Worm (Caenorhabditis elegans) whole organism, L3 larva: Measurements from ENCODE around the gene mcm-6.

ENCODE experiments used
- R02D3.7 ChIP-seq: fragments of 150-350 bp; optimal IDR thresholded peaks from 2 replicates; lab custom pipeline; 2014; ENCODE audit warnings: missing biosample characterization, missing genetic modification characterization
- ZK546.5 ChIP-seq: sonication (generic microtip); optimal IDR thresholded peaks from 2 replicates; lab custom pipeline; 2017; ENCODE audit warnings: missing biosample characterization, missing genetic modification characterization
- aly-2 ChIP-seq: fragments of 150-350 bp; optimal IDR thresholded peaks from 2 replicates; lab custom pipeline; 2014; ENCODE audit warnings: missing biosample characterization, missing genetic modification characterization
- ama-1 ChIP-seq: fragments of 150-350 bp; optimal IDR thresholded peaks from 2 replicates; lab custom pipeline; 2018
- ceh-16 ChIP-seq: sonication (generic microtip); optimal IDR thresholded peaks from 2 replicates; lab custom pipeline; 2017; ENCODE audit warnings: missing biosample characterization, missing genetic modification characterization
- ceh-28 ChIP-seq: fragments of 150-350 bp; optimal IDR thresholded peaks from 2 replicates; lab custom pipeline; 2014; ENCODE audit warnings: missing biosample characterization, missing genetic modification reagents, missing genetic modification characterization
- ceh-82 ChIP-seq: fragments of 150-350 bp; optimal IDR thresholded peaks from 2 replicates; lab custom pipeline; 2014; ENCODE audit warnings: missing biosample characterization, missing genetic modification characterization
- ceh-9 ChIP-seq: sonication (generic microtip); optimal IDR thresholded peaks from 2 replicates; lab custom pipeline; 2018; ENCODE audit warnings: missing biosample characterization, missing genetic modification characterization
- daf-12 ChIP-seq: fragments of 150-350 bp; optimal IDR thresholded peaks from 2 replicates; lab custom pipeline; 2014; ENCODE audit warnings: missing biosample characterization, missing genetic modification reagents, missing genetic modification characterization
- egl-27 ChIP-seq: sonication (generic microtip); optimal IDR thresholded peaks from 4 replicates; lab custom pipeline; 2017; ENCODE audit warnings: missing biosample characterization, missing genetic modification reagents, missing genetic modification characterization
- egl-5 ChIP-seq: fragments of 150-350 bp; optimal IDR thresholded peaks from 2 replicates; lab custom pipeline; 2017; ENCODE audit warnings: missing biosample characterization, missing genetic modification reagents, missing genetic modification characterization, inconsistent platforms
- elt-1 ChIP-seq: fragments of 150-350 bp; optimal IDR thresholded peaks from 2 replicates; lab custom pipeline; 2014; ENCODE audit warnings: missing biosample characterization, missing genetic modification characterization
- elt-2 ChIP-seq: sonication (generic microtip); optimal IDR thresholded peaks from 2 replicates; lab custom pipeline; 2016; ENCODE audit warnings: missing genetic modification reagents, mild to moderate bottlenecking, missing genetic modification characterization, missing compliant biosample characterization
- elt-3 ChIP-seq, 3 experiments: fragments of 150-350 bp in 1 of 3; sonication (generic microtip) in 2 of 3; optimal IDR thresholded peaks; 2 replicates in 2 of 3; 4 replicates in 1 of 3; lab custom pipeline; 2014 to 2017; ENCODE audit warnings: missing biosample characterization in 3 of 3, missing genetic modification characterization in 3 of 3
- eor-1 ChIP-seq, 2 experiments: fragments of 150-350 bp; optimal IDR thresholded peaks; 2 replicates each; lab custom pipeline; 2014 to 2018; ENCODE audit warnings: missing biosample characterization in 2 of 2, missing genetic modification characterization in 2 of 2
- fkh-10 ChIP-seq: sonication (generic microtip); optimal IDR thresholded peaks from 2 replicates; lab custom pipeline; 2017; ENCODE audit warnings: missing biosample characterization, missing genetic modification reagents, missing genetic modification characterization
- fkh-2 ChIP-seq: fragments of 150-350 bp; optimal IDR thresholded peaks from 2 replicates; lab custom pipeline; 2014; ENCODE audit warnings: missing biosample characterization, missing genetic modification reagents, missing genetic modification characterization
- fos-1 ChIP-seq: fragments of 150-350 bp; optimal IDR thresholded peaks from 2 replicates; lab custom pipeline; 2014; ENCODE audit warnings: missing biosample characterization, missing genetic modification characterization
- hmg-11 ChIP-seq: sonication (generic microtip); optimal IDR thresholded peaks from 2 replicates; lab custom pipeline; 2016; ENCODE audit warnings: missing genetic modification characterization, missing compliant biosample characterization
- jun-1 ChIP-seq: fragments of 150-350 bp; optimal IDR thresholded peaks from 2 replicates; lab custom pipeline; 2014; ENCODE audit warnings: missing biosample characterization, missing genetic modification reagents, missing genetic modification characterization
- lin-39 ChIP-seq: fragments of 150-350 bp; optimal IDR thresholded peaks from 2 replicates; lab custom pipeline; 2018; ENCODE audit warnings: missing biosample characterization, missing genetic modification reagents, missing genetic modification characterization
- lsy-12 ChIP-seq: sonication (generic microtip); optimal IDR thresholded peaks from 2 replicates; lab custom pipeline; 2016; ENCODE audit warnings: mild to moderate bottlenecking, missing genetic modification characterization, missing compliant biosample characterization
- mdl-1 ChIP-seq: fragments of 150-350 bp; optimal IDR thresholded peaks from 2 replicates; lab custom pipeline; 2014; ENCODE audit warnings: missing biosample characterization, missing genetic modification characterization
- mml-1 ChIP-seq: fragments of 150-350 bp; sonication (generic microtip); optimal IDR thresholded peaks from 3 replicates; lab custom pipeline; 2014; ENCODE audit warnings: missing biosample characterization, missing genetic modification characterization
- nfya-1 ChIP-seq: sonication (generic microtip); optimal IDR thresholded peaks from 2 replicates; lab custom pipeline; 2017; ENCODE audit warnings: missing genetic modification characterization, mild to moderate bottlenecking, missing compliant biosample characterization, antibody characterized with exemption, moderate library complexity; ENCODE audit not compliant: insufficient read depth
- nhr-11 ChIP-seq: fragments of 150-350 bp; optimal IDR thresholded peaks from 2 replicates; lab custom pipeline; 2014; ENCODE audit warnings: missing biosample characterization, missing genetic modification characterization
- nhr-12 ChIP-seq: fragments of 150-350 bp; optimal IDR thresholded peaks from 2 replicates; lab custom pipeline; 2014; ENCODE audit warnings: missing biosample characterization, missing genetic modification characterization
- nhr-23 ChIP-seq: fragments of 150-350 bp; optimal IDR thresholded peaks from 2 replicates; lab custom pipeline; 2014; ENCODE audit warnings: missing biosample characterization, missing genetic modification reagents, missing genetic modification characterization
- nhr-237 ChIP-seq: fragments of 150-350 bp; optimal IDR thresholded peaks from 2 replicates; lab custom pipeline; 2014; ENCODE audit warnings: missing biosample characterization, missing genetic modification characterization
- nhr-25 ChIP-seq: sonication (generic microtip); optimal IDR thresholded peaks from 2 replicates; lab custom pipeline; 2017; ENCODE audit warnings: missing biosample characterization, missing genetic modification characterization
- nhr-28 ChIP-seq: fragments of 150-350 bp; optimal IDR thresholded peaks from 2 replicates; lab custom pipeline; 2014; ENCODE audit warnings: missing biosample characterization, missing genetic modification characterization
- nhr-43 ChIP-seq: sonication (generic microtip); optimal IDR thresholded peaks from 2 replicates; lab custom pipeline; 2016; ENCODE audit warnings: mild to moderate bottlenecking, missing genetic modification characterization, missing compliant biosample characterization; ENCODE audit not compliant: poor library complexity, severe bottlenecking
- nhr-67 ChIP-seq: fragments of 150-350 bp; optimal IDR thresholded peaks from 2 replicates; lab custom pipeline; 2014; ENCODE audit warnings: missing biosample characterization, missing genetic modification characterization
- nhr-76 ChIP-seq: fragments of 150-350 bp; sonication (generic microtip); optimal IDR thresholded peaks from 5 replicates; lab custom pipeline; 2014; ENCODE audit warnings: missing biosample characterization, missing genetic modification characterization
- nhr-77 ChIP-seq: fragments of 150-350 bp; optimal IDR thresholded peaks from 2 replicates; lab custom pipeline; 2014; ENCODE audit warnings: missing biosample characterization, missing genetic modification characterization
- pha-4 ChIP-seq: fragments of 150-350 bp; optimal IDR thresholded peaks from 2 replicates; lab custom pipeline; 2014; ENCODE audit warnings: missing biosample characterization, missing genetic modification reagents, missing genetic modification characterization
- pqm-1 ChIP-seq: fragments of 150-350 bp; optimal IDR thresholded peaks from 2 replicates; lab custom pipeline; 2017; ENCODE audit warnings: missing biosample characterization, missing genetic modification characterization, inconsistent platforms
- sea-2 ChIP-seq: fragments of 150-350 bp; sonication (generic microtip); optimal IDR thresholded peaks from 4 replicates; lab custom pipeline; 2014; ENCODE audit warnings: missing biosample characterization, missing genetic modification reagents, missing genetic modification characterization
- skn-1 ChIP-seq: fragments of 150-350 bp; optimal IDR thresholded peaks from 2 replicates; lab custom pipeline; 2014; ENCODE audit warnings: missing biosample characterization, missing genetic modification characterization
- snpc-4 ChIP-seq: fragments of 150-350 bp; optimal IDR thresholded peaks from 2 replicates; lab custom pipeline; 2014; ENCODE audit warnings: missing biosample characterization, missing genetic modification characterization
- tbx-2 ChIP-seq: sonication (generic microtip); optimal IDR thresholded peaks from 2 replicates; lab custom pipeline; 2016; ENCODE audit warnings: mild to moderate bottlenecking, missing genetic modification characterization, missing compliant biosample characterization
- unc-39 ChIP-seq: sonication (generic microtip); optimal IDR thresholded peaks from 4 replicates; lab custom pipeline; 2017; ENCODE audit warnings: missing biosample characterization, missing genetic modification characterization
- unc-62 ChIP-seq: fragments of 150-350 bp; sonication (generic microtip); optimal IDR thresholded peaks from 4 replicates; lab custom pipeline; 2014; ENCODE audit warnings: missing biosample characterization, missing genetic modification reagents, missing genetic modification characterization
- zag-1 ChIP-seq: fragments of 150-350 bp; optimal IDR thresholded peaks from 2 replicates; lab custom pipeline; 2014; ENCODE audit warnings: missing biosample characterization, missing genetic modification characterization
- ztf-11 ChIP-seq: fragments of 150-350 bp; optimal IDR thresholded peaks from 2 replicates; lab custom pipeline; 2014; ENCODE audit warnings: missing biosample characterization, missing genetic modification characterization
- ztf-4 ChIP-seq: fragments of 150-350 bp; optimal IDR thresholded peaks from 2 replicates; lab custom pipeline; 2014; ENCODE audit warnings: missing biosample characterization, missing genetic modification characterization

The mcm-6 gene

DNA sequence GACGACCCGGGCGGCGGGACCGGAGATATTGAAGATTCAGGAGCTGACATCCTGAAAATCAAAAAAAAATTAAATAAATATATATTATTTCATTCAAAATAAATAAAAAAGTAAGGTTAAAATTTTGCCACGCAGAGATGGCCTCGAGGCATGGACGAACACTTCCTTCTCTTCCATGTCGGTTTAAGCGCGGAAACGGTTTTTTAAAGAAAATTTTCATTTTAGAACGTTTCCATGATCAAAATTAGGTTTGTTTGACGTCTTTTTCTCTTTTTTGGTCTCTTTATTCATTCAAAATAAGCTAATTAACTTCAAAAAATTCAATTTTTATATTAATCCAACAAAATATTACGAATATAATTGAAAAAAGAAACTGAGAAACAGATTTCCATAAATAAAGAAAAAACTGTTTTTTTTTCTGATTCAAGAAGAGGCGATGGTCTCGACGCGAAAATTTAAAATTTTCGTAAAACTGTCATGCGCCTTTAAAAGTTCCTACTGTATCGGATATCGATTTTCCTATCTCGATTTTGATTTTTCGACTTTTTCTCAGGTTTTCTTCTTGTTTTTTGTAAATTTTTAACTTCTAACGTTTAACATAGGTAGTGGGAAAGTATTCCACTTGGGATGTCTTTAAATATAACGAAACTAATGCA, 31.9 kb upstream of the mcm-6 start, which contains the start of gene gcc-2:
TSS of gene gcc-2 (minus strand) at position 51 of the 656 bp plus-strand sequence.
- TF ChIP-seq unc-39 (tag; lab: Kevin White, UChicago): no peak
- no peak for TF ChIP-seq aly-2 (tag; lab: Kevin White, UChicago)
- TF ChIP-seq jun-1 (tag; lab: Kevin White, UChicago): no peak
- no peak for TF ChIP-seq ceh-16 (tag; lab: Kevin White, UChicago)
- no peak for TF ChIP-seq nhr-11 (tag; lab: Kevin White, UChicago)
- TF ChIP-seq ztf-4 (tag; lab: Kevin White, UChicago): no peak
- TF ChIP-seq ceh-9 (tag; lab: Kevin White, UChicago): no peak
- no peak for TF ChIP-seq fkh-10 (GFP tag; lab: Kevin White, UChicago)
- no peak for TF ChIP-seq sea-2 (GFP tag; lab: Kevin White, UChicago)
- no peak for TF ChIP-seq daf-12
- no peak for TF ChIP-seq lsy-12 (tag; lab: Kevin White, UChicago)

DNA sequence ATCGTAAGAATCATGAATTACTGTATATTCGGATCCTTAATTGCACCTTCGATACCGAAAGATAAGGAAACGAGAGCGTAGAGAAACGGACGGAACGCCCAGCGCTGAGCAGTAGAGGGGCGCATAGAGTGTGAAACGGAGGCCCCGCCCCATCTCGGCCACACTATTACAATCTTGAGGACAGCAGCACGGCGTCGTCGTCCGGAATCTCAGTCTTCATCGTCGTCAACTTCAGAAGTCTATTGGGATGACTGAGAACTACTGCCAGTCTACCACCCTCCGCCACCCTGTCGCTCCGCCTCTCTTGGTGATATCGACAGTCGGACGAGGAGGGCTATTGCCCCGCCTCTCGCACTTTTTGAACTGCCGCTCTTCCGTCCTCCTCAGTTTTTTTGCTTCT, 29.4 kb upstream of the mcm-6 start:
- TF ChIP-seq hmg-11 (tag; lab: Kevin White, UChicago) (peak; percentile 10), lin-39 (tag; lab: Kevin White, UChicago) (peak; percentile 1), tbx-2 (no peak), ceh-28 (tag; lab: Kevin White, UChicago) (no peak), pha-4 (tag; lab: Kevin White, UChicago) (no peak), ama-1 (lab: Kevin White, UChicago) (peak; percentile 29)
- TF ChIP-seq, all 47 proteins: peak for 3

DNA sequence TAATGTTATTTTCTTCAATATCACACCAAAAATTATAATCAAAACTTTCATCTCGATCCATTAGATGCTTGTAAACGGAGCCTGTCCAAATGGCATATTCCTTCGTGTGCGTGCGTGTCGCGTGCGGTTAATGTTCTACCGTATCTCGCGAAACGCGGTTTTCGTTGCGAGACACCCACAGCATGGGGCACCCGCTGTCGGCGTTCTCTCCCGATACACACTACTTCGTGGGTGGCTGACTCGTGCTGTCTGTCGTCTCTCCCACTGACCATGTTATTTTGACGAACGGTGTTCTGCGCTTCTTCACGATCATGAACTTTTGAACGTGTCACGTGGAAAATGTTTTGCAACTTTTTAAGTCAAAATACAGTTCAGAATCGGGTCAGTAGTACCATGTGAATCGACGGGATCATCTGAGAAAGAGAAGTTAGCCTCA, 28.7 kb upstream of the mcm-6 start:
- TF ChIP-seq nhr-76: peak; percentile 37
- TF ChIP-seq pha-4 (tag; lab: Kevin White, UChicago): peak; percentile 98
- TF ChIP-seq nfya-1 (tag; lab: Kevin White, UChicago): peak; percentile 99
- TF ChIP-seq egl-27 (tag; lab: Kevin White, UChicago): peak; percentile 78
- TF ChIP-seq elt-2 (tag; lab: Kevin White, UChicago): peak; percentile 94
- TF ChIP-seq aly-2 (tag; lab: Kevin White, UChicago): peak; percentile 90
- TF ChIP-seq mdl-1 (tag; lab: Kevin White, UChicago): peak; percentile 92
- TF ChIP-seq mml-1: no peak
- no peak for TF ChIP-seq ceh-9 (tag; lab: Kevin White, UChicago)
- TF ChIP-seq zag-1: peak; percentile 60
- TF ChIP-seq lin-39 (tag; lab: Kevin White, UChicago): peak; percentile 100
- TF ChIP-seq nhr-67 (tag; lab: Kevin White, UChicago): no peak
- peak; percentile 70 for TF ChIP-seq daf-12
- TF ChIP-seq ZK546.5: peak; percentile 57
- TF ChIP-seq nhr-28: peak; percentile 16
- peak; percentile 77 for TF ChIP-seq nhr-77 (tag; lab: Kevin White, UChicago)
- TF ChIP-seq fkh-2: no peak
- TF ChIP-seq ztf-4 (tag; lab: Kevin White, UChicago): peak; percentile 95
- no peak for TF ChIP-seq ztf-11
- TF ChIP-seq hmg-11 (tag; lab: Kevin White, UChicago): peak; percentile 96
- peak; percentile 93 for TF ChIP-seq skn-1 (tag; lab: Kevin White, UChicago)
- peak; percentile 4 for TF ChIP-seq nhr-237 (tag; lab: Kevin White, UChicago)
- TF ChIP-seq snpc-4: peak; percentile 87
- peak; percentile 21 for TF ChIP-seq sea-2 (GFP tag; lab: Kevin White, UChicago)
- TF ChIP-seq R02D3.7 (tag; lab: Kevin White, UChicago): peak; percentile 90
- TF ChIP-seq nhr-23 (tag; lab: Kevin White, UChicago): peak; percentile 99
- peak; percentile 99 for TF ChIP-seq ama-1 (lab: Kevin White, UChicago)
- TF ChIP-seq unc-39 (tag; lab: Kevin White, UChicago): peak; percentile 34
- peak in 2 of 3 experiments; percentile 29 to 88 for TF ChIP-seq elt-3 (tag; optimal IDR thresholded peaks at IDR 0.05; lab: Kevin White, UChicago)
- peak; percentile 97 for TF ChIP-seq tbx-2
- peak; percentile 90 for TF ChIP-seq ceh-28 (tag; lab: Kevin White, UChicago)
- TF ChIP-seq nhr-11 (tag; lab: Kevin White, UChicago): peak; percentile 91
- peak; percentile 99 for TF ChIP-seq nhr-25 (tag; lab: Kevin White, UChicago)
- TF ChIP-seq nhr-43: peak; percentile 98
- peak; percentile 99 for TF ChIP-seq lsy-12 (tag; lab: Kevin White, UChicago)
- peak; percentile 93 for TF ChIP-seq ceh-82
- peak; percentile 85 for TF ChIP-seq elt-1 (tag; lab: Kevin White, UChicago)
- TF ChIP-seq egl-5 (tag; lab: Kevin White, UChicago): peak; percentile 98
- TF ChIP-seq nhr-12 (tag; lab: Kevin White, UChicago): no peak
- peak; percentile 92 for TF ChIP-seq fos-1
- no peak for TF ChIP-seq eor-1 (tag; optimal IDR thresholded peaks at IDR 0.05; lab: Kevin White, UChicago)
- peak; percentile 86 for TF ChIP-seq unc-62 (GFP tag; lab: Kevin White, UChicago)
- TF ChIP-seq pqm-1 (tag; lab: Kevin White, UChicago): peak; percentile 93
- peak; percentile 98 for TF ChIP-seq jun-1 (tag; lab: Kevin White, UChicago)
- peak; percentile 66 for TF ChIP-seq fkh-10 (GFP tag; lab: Kevin White, UChicago)
